Worm (Caenorhabditis elegans) whole organism, young adult: ENCODE results near the gene bath-19.

Experiments
- B0035.1 ChIP-seq: sonication (generic microtip); optimal IDR thresholded peaks from 2 replicates; lab custom pipeline; 2016; ENCODE audit warnings: missing genetic modification characterization, mild to moderate bottlenecking, missing compliant biosample characterization, missing genotype, missing genetic modification reagents
- D2030.7 ChIP-seq: fragments of 200-800 bp; sonication (Bioruptor generic); IDR thresholded peaks from 2 replicates; pipeline ENCODE4 v1.3.6; 2022; ENCODE audit warnings: missing genetic modification reagents, missing genetic modification characterization, missing compliant biosample characterization
- F22D6.2 ChIP-seq: sonication (generic microtip); optimal IDR thresholded peaks from 2 replicates; lab custom pipeline; 2016; ENCODE audit warnings: mild to moderate bottlenecking, missing genetic modification characterization, missing compliant biosample characterization
- F57C9.4 ChIP-seq: sonication (generic microtip); optimal IDR thresholded peaks from 2 replicates; lab custom pipeline; 2017; ENCODE audit warnings: mild to moderate bottlenecking, missing genetic modification characterization, missing compliant biosample characterization
- athp-1 ChIP-seq: sonication (generic microtip); optimal IDR thresholded peaks from 2 replicates; lab custom pipeline; 2017; ENCODE audit warnings: mild to moderate bottlenecking, missing genetic modification characterization, missing compliant biosample characterization
- attf-3 ChIP-seq: fragments of 200-800 bp; sonication (Bioruptor generic); conservative IDR thresholded peaks from 2 replicates; pipeline ENCODE4 v1.3.6; 2022; ENCODE audit warnings: missing genetic modification reagents, missing genetic modification characterization, missing compliant biosample characterization
- attf-5 ChIP-seq: fragments of 200-800 bp; sonication (Bioruptor generic); optimal IDR thresholded peaks from 2 replicates; lab custom pipeline; 2018; ENCODE audit warnings: mild to moderate bottlenecking, missing genetic modification characterization, missing compliant biosample characterization
- attf-6 ChIP-seq: fragments of 200-800 bp; sonication (Bioruptor generic); IDR thresholded peaks from 2 replicates; pipeline ENCODE4 v1.3.6; 2022; ENCODE audit warnings: missing genetic modification reagents, missing genetic modification characterization, missing compliant biosample characterization
- bed-2 ChIP-seq: fragments of 200-800 bp; sonication (Bioruptor generic); IDR thresholded peaks from 2 replicates; pipeline ENCODE4 v1.3.6; 2022; ENCODE audit warnings: missing genetic modification reagents, missing genetic modification characterization, missing compliant biosample characterization
- ceh-91 ChIP-seq: fragments of 200-800 bp; sonication (Bioruptor generic); IDR thresholded peaks from 2 replicates; pipeline ENCODE4 v1.3.6; 2022; ENCODE audit warnings: missing genetic modification reagents, missing genetic modification characterization, missing compliant biosample characterization
- die-1 ChIP-seq: sonication (generic microtip); optimal IDR thresholded peaks from 2 replicates; lab custom pipeline; 2016; ENCODE audit warnings: missing genotype, mild to moderate bottlenecking, missing genetic modification characterization, missing compliant biosample characterization
- dox-1 ChIP-seq: fragments of 200-800 bp; sonication (Bioruptor generic); IDR thresholded peaks from 2 replicates; pipeline ENCODE4 v1.3.6; 2022; ENCODE audit warnings: missing genetic modification reagents, missing genetic modification characterization, missing compliant biosample characterization
- efl-1 ChIP-seq: fragments of 150-350 bp; optimal IDR thresholded peaks from 2 replicates; lab custom pipeline; 2014; ENCODE audit warnings: missing biosample characterization, missing genetic modification reagents, missing genetic modification characterization
- egl-44 ChIP-seq: fragments of 200-800 bp; sonication (Bioruptor generic); IDR thresholded peaks from 2 replicates; pipeline ENCODE4 v1.3.6; 2022; ENCODE audit warnings: missing genetic modification reagents, missing genetic modification characterization, missing compliant biosample characterization
- egrh-3 ChIP-seq: fragments of 200-800 bp; sonication (Bioruptor generic); IDR thresholded peaks from 2 replicates; pipeline ENCODE4 v1.3.6; 2022; ENCODE audit warnings: missing genetic modification reagents, missing genetic modification characterization, missing compliant biosample characterization
- fkh-3 ChIP-seq: sonication (generic microtip); optimal IDR thresholded peaks from 2 replicates; lab custom pipeline; 2016; ENCODE audit warnings: mild to moderate bottlenecking, missing genetic modification characterization, missing compliant biosample characterization
- him-1 ChIP-seq: sonication (generic microtip); optimal IDR thresholded peaks from 2 replicates; lab custom pipeline; 2016; ENCODE audit warnings: missing genotype, missing genetic modification reagents, missing genetic modification characterization, missing compliant biosample characterization
- hlh-26 ChIP-seq: fragments of 200-800 bp; sonication (Bioruptor generic); conservative IDR thresholded peaks from 2 replicates; pipeline ENCODE4 v1.3.6; 2022; ENCODE audit warnings: missing genetic modification reagents, missing genetic modification characterization, missing compliant biosample characterization
- hmg-1.2 ChIP-seq: fragments of 200-800 bp; sonication (Bioruptor generic); IDR thresholded peaks from 2 replicates; pipeline ENCODE4 v1.3.6; 2022; ENCODE audit warnings: missing genetic modification reagents, missing genetic modification characterization, missing compliant biosample characterization
- hrde-1 ChIP-seq: sonication (generic microtip); optimal IDR thresholded peaks from 2 replicates; lab custom pipeline; 2016; ENCODE audit warnings: missing genetic modification characterization, mild to moderate bottlenecking, missing compliant biosample characterization, moderate library complexity, missing genotype, missing genetic modification reagents, borderline replicate concordance
- let-607 ChIP-seq, 2 experiments: fragments of 200-800 bp in 1 of 2; sonication (Bioruptor generic) in 1 of 2; sonication (generic microtip) in 1 of 2; optimal IDR thresholded peaks; 2 replicates each; lab custom pipeline; 2016 to 2018; ENCODE audit warnings: mild to moderate bottlenecking in 2 of 2, missing compliant biosample characterization in 2 of 2, missing genetic modification characterization in 2 of 2, moderate library complexity in 2 of 2, missing genotype in 1 of 2
- lin-35 ChIP-seq, 3 experiments: fragments of 150-350 bp in 2 of 3; sonication (generic microtip) in 1 of 3; optimal IDR thresholded peaks; 2 replicates each; lab custom pipeline; 2014 to 2018; ENCODE audit warnings: missing biosample characterization in 3 of 3, missing genetic modification characterization in 3 of 3, missing genetic modification reagents in 3 of 3
- lin-54 ChIP-seq: fragments of 200-800 bp; sonication (Bioruptor generic); optimal IDR thresholded peaks from 2 replicates; lab custom pipeline; 2018; ENCODE audit warnings: mild to moderate bottlenecking, missing genetic modification characterization, missing compliant biosample characterization
- lsl-1 ChIP-seq: fragments of 200-800 bp; sonication (Bioruptor generic); optimal IDR thresholded peaks from 2 replicates; lab custom pipeline; 2018; ENCODE audit warnings: mild to moderate bottlenecking, missing genetic modification characterization, moderate library complexity, missing compliant biosample characterization
- lsy-27 ChIP-seq: sonication (generic microtip); optimal IDR thresholded peaks from 2 replicates; lab custom pipeline; 2017; ENCODE audit warnings: missing genetic modification characterization, mild to moderate bottlenecking, missing compliant biosample characterization, antibody characterized with exemption, missing genotype, borderline replicate concordance; ENCODE audit not compliant: insufficient read depth
- madf-6 ChIP-seq: fragments of 200-800 bp; sonication (Bioruptor generic); IDR thresholded peaks from 2 replicates; pipeline ENCODE4 v1.3.6; 2022; ENCODE audit warnings: missing genetic modification reagents, missing genetic modification characterization, missing compliant biosample characterization
- mcd-1 ChIP-seq: fragments of 200-800 bp; sonication (Bioruptor generic); IDR thresholded peaks from 2 replicates; pipeline ENCODE4 v1.3.6; 2022; ENCODE audit warnings: missing genetic modification reagents, missing genetic modification characterization, missing compliant biosample characterization
- nhr-27 ChIP-seq: fragments of 200-800 bp; sonication (Bioruptor generic); optimal IDR thresholded peaks from 2 replicates; lab custom pipeline; 2018; ENCODE audit warnings: mild to moderate bottlenecking, missing genetic modification characterization, moderate library complexity, missing compliant biosample characterization
- snpc-3.4 ChIP-seq: sonication (generic microtip); optimal IDR thresholded peaks from 2 replicates; lab custom pipeline; 2017; ENCODE audit warnings: missing genetic modification characterization, mild to moderate bottlenecking, missing compliant biosample characterization, antibody characterized with exemption, moderate library complexity, missing genotype, missing genetic modification reagents
- tbp1 ChIP-seq: fragments of 200-800 bp; sonication (Bioruptor generic); optimal IDR thresholded peaks from 2 replicates; lab custom pipeline; 2018; ENCODE audit warnings: mild to moderate bottlenecking, missing genetic modification characterization, missing compliant biosample characterization
- xnd-1 ChIP-seq: sonication (generic microtip); optimal IDR thresholded peaks from 2 replicates; lab custom pipeline; 2016; ENCODE audit warnings: missing genotype, missing genetic modification reagents, missing genetic modification characterization, missing compliant biosample characterization
- zfh-2 ChIP-seq: fragments of 200-800 bp; sonication (Bioruptor generic); conservative IDR thresholded peaks from 2 replicates; pipeline ENCODE4 v1.3.6; 2022; ENCODE audit warnings: missing genetic modification reagents, missing genetic modification characterization, missing compliant biosample characterization
- zim-3 ChIP-seq: sonication (generic microtip); optimal IDR thresholded peaks from 2 replicates; lab custom pipeline; 2017; ENCODE audit warnings: mild to moderate bottlenecking, missing genetic modification characterization, moderate library complexity, missing compliant biosample characterization
- ztf-3 ChIP-seq: fragments of 200-800 bp; sonication (Bioruptor generic); optimal IDR thresholded peaks from 2 replicates; lab custom pipeline; 2018; ENCODE audit warnings: mild to moderate bottlenecking, missing genetic modification characterization, missing compliant biosample characterization

bath-19 gene

DNA sequence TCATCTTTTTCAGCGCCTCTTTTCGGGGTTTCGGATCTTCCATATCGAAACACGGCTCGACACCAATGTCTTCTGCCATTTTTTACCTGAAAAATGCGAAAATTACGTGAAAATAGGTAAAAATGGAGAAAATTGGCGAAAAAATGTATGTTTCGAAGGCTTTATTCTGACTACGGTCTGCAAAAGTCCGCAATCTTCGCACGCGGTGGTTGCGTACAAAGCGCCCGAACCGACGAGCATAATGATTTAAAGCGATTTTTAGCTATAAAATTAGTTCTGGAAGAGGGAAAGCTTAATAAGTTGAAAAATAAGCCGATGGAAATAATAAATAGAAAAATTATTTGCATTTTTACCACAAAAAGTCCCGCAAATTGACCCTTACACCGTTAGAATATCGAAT, 19.8 kb upstream of the bath-19 start, which contains the start of gene F07E5.5:
F07E5.5 (minus strand) TSS at position 86 of the 400 bp plus-strand sequence.
- TF ChIP-seq xnd-1 (tag; lab: Kevin White, UChicago) = no peak
- TF ChIP-seq attf-5 = peak; percentile 1
- no peak for TF ChIP-seq snpc-3.4 (tag; lab: Kevin White, UChicago)
- TF ChIP-seq mcd-1 (GFP tag; lab: Robert Waterston, UW) = peak; percentile 63
- TF ChIP-seq lin-54 = peak; percentile 18
- peak; percentile 49; the same call in 1 of the 2 replicates for TF ChIP-seq dox-1
- TF ChIP-seq tbp1 = peak; percentile 12
- TF ChIP-seq D2030.7 (GFP tag; lab: Robert Waterston, UW) = peak; percentile 37; the same call in 1 of the 2 replicates
- no peak for TF ChIP-seq zfh-2 (GFP tag; lab: Robert Waterston, UW)
- peak; percentile 45; the same call in 1 of the 2 replicates for TF ChIP-seq hmg-1.2 (GFP tag; lab: Robert Waterston, UW)
- TF ChIP-seq fkh-3 (tag; lab: Kevin White, UChicago) = no peak
- no peak for TF ChIP-seq lsy-27 (tag; lab: Kevin White, UChicago)
- TF ChIP-seq lin-35 (GFP tag; optimal IDR thresholded peaks at IDR 0.05; lab: Kevin White, UChicago) = no peak
- TF ChIP-seq efl-1 = peak; percentile 16
- no peak for TF ChIP-seq zim-3
- TF ChIP-seq egl-44 (GFP tag; lab: Robert Waterston, UW) = no peak
- no peak for TF ChIP-seq hlh-26 (GFP tag; lab: Robert Waterston, UW)
- TF ChIP-seq athp-1 = peak; percentile 5
- no peak for TF ChIP-seq attf-6
- no peak for TF ChIP-seq ztf-3 (GFP tag; lab: Kevin White, UChicago)
- no peak for TF ChIP-seq B0035.1 (tag; lab: Kevin White, UChicago)
- no peak for TF ChIP-seq F57C9.4 (tag; lab: Kevin White, UChicago)
- TF ChIP-seq ceh-91 (GFP tag; lab: Robert Waterston, UW) = no peak
- TF ChIP-seq lsl-1 (GFP tag; lab: Kevin White, UChicago) = peak; percentile 82
- TF ChIP-seq attf-3 (GFP tag; lab: Robert Waterston, UW) = peak; percentile 20; the same call in 1 of the 2 replicates
- TF ChIP-seq, all 124 proteins: peak for 11

DNA sequence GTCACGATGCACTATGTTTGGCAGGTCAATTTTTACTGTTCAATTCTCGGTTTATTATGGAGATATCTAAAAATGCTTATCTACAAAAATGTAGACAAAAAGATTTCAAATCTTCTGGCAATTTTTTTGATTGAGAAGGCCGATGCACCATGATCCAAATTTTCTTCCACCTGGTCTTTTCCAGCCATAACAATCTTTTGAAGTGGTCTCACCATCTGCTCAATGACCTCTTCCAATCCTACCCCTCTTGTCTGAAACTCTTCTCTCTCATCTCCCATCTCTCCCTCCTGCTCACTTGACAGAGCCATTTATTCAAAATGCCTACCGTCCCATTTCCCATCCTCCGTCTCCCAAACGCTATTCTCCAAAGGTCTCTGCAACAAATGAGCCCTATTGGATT, 12.2 kb upstream of the bath-19 start, which contains the start of gene fbxb-35:
fbxb-35 (plus strand) TSS at position 301 of the 400 bp plus-strand sequence.
- no peak for TF ChIP-seq him-1 (tag; lab: Kevin White, UChicago)
- TF ChIP-seq egrh-3 (GFP tag; lab: Robert Waterston, UW) = no peak
- no peak for TF ChIP-seq ztf-3 (GFP tag; lab: Kevin White, UChicago)
- TF ChIP-seq nhr-27 = no peak
- no peak for TF ChIP-seq die-1 (tag; lab: Kevin White, UChicago)
- no peak for TF ChIP-seq athp-1

DNA sequence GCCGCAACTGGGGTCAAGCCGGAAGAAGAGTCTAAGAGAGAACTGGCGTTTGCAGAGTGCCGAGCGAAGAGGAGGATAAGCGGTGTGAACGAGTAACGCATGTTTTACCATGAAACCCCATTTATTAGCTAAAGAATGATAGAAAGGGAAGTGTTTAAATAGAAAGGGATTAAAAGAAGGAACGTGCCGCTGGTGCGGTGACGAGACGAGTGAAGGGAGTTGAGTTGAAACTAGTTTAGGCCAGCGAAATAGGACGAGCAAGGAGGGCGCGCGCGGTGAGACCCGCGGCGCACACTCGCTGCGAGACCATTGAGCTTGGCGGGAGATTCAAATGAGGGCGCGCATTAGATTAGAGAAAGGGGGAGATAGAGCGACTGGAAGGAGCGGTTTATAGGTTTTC, 7.4 kb upstream of the bath-19 start, which contains the start of gene math-1:
math-1 (minus strand) TSS at position 101 of the 400 bp plus-strand sequence.
- TF ChIP-seq zfh-2 (GFP tag; lab: Robert Waterston, UW) = 0 out of 2 replicates have a peak, but pooled peaks have one; percentile 7

DNA sequence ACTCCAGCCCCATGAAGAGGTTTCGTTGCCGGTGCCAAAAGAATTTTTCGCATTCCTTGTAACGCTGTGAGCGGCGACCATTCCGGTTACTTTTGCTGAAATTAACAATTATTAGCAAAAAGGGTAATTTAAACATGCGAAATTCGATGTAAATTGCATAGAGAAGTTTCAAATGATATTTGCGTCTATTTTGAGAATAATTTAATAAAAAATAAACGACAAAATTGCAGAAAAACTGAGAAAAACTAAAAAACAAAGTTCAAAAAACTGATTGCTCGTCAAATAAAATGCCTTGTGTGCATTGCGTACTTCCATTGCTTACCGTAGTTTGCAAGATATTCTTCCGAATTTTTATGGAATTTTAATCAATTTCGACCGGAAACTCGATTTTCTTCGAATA, 6.3 kb upstream of the bath-19 start, which contains the start of gene bath-24:
bath-24 (minus strand) TSS at position 101 of the 400 bp plus-strand sequence.
- TF ChIP-seq bed-2 (GFP tag; lab: Robert Waterston, UW) = no peak
- TF ChIP-seq lsl-1 (GFP tag; lab: Kevin White, UChicago) = peak; percentile 65
- no peak for TF ChIP-seq hrde-1 (tag; lab: Kevin White, UChicago)
- no peak for TF ChIP-seq let-607 (tag; optimal IDR thresholded peaks at IDR 0.05; lab: Kevin White, UChicago)
- no peak for TF ChIP-seq F22D6.2 (tag; lab: Kevin White, UChicago)
- no peak for TF ChIP-seq madf-6 (GFP tag; lab: Robert Waterston, UW)
